Worm (Caenorhabditis elegans) whole organism, L1 larva: ENCODE measurements around the gene C07A12.7.
A peak's percentile ranks its signal among the peaks of the same experiment; 100 is the strongest.

ENCODE experiments used
- C04F5.9 ChIP-seq: sonication (generic microtip); optimal IDR thresholded peaks from 2 replicates; lab custom pipeline; 2016; ENCODE audit warnings: missing genetic modification characterization, missing compliant biosample characterization
- C16A3.4 ChIP-seq: fragments of 150-350 bp; optimal IDR thresholded peaks from 2 replicates; lab custom pipeline; 2014; ENCODE audit warnings: missing biosample characterization, missing genetic modification characterization
- F16B12.6 ChIP-seq: fragments of 150-350 bp; optimal IDR thresholded peaks from 2 replicates; lab custom pipeline; 2014; ENCODE audit warnings: missing biosample characterization, missing genetic modification characterization
- Y116A8C.19 ChIP-seq: sonication (generic microtip); optimal IDR thresholded peaks from 2 replicates; lab custom pipeline; 2016; ENCODE audit warnings: missing compliant biosample characterization, missing genetic modification characterization, borderline replicate concordance
- blmp-1 ChIP-seq: fragments of 150-350 bp; optimal IDR thresholded peaks from 2 replicates; lab custom pipeline; 2014; ENCODE audit warnings: missing biosample characterization, missing genetic modification characterization
- ceh-8 ChIP-seq: fragments of 200-800 bp; sonication (Bioruptor generic); optimal IDR thresholded peaks from 2 replicates; lab custom pipeline; 2018; ENCODE audit warnings: mild to moderate bottlenecking, missing genetic modification characterization, moderate library complexity, missing compliant biosample characterization
- ceh-82 ChIP-seq, 3 experiments: fragments of 150-350 bp in 1 of 3; sonication (generic microtip) in 2 of 3; optimal IDR thresholded peaks; 2 replicates each; lab custom pipeline; 2014 to 2017; ENCODE audit warnings: missing biosample characterization in 3 of 3, missing genetic modification characterization in 3 of 3
- ceh-88 ChIP-seq: fragments of 200-800 bp; sonication (Bioruptor generic); IDR thresholded peaks from 2 replicates; pipeline ENCODE4 v1.3.6; 2022; ENCODE audit warnings: missing genetic modification characterization, missing compliant biosample characterization
- ceh-90 ChIP-seq: sonication (generic microtip); optimal IDR thresholded peaks from 2 replicates; lab custom pipeline; 2016; ENCODE audit warnings: missing genetic modification characterization, missing compliant biosample characterization
- dpl-1 ChIP-seq, 3 experiments: fragments of 150-350 bp in 2 of 3; sonication (generic microtip) in 1 of 3; optimal IDR thresholded peaks; 2 replicates each; lab custom pipeline; 2014 to 2017; ENCODE audit warnings: missing biosample characterization in 3 of 3, missing genetic modification characterization in 3 of 3, missing genetic modification reagents in 3 of 3
- dsc-1 ChIP-seq: sonication (generic microtip); optimal IDR thresholded peaks from 2 replicates; lab custom pipeline; 2016; ENCODE audit warnings: mild to moderate bottlenecking, missing genetic modification characterization, missing compliant biosample characterization
- efl-1 ChIP-seq, 4 experiments: fragments of 150-350 bp; optimal IDR thresholded peaks in 3 of 4; peaks in 1 of 4; 1 replicate in 1 of 4; 2 replicates in 3 of 4; lab custom pipeline; 2014; ENCODE audit warnings: missing biosample characterization in 2 of 4, missing genetic modification characterization in 2 of 4, missing genetic modification reagents in 2 of 4
- egl-27 ChIP-seq, 2 experiments: fragments of 150-350 bp in 1 of 2; sonication (generic microtip); optimal IDR thresholded peaks; 3 replicates each; lab custom pipeline; 2017 to 2018; ENCODE audit warnings: missing biosample characterization in 2 of 2, missing genetic modification characterization in 2 of 2, missing genetic modification reagents in 2 of 2
- elt-3 ChIP-seq, 6 experiments: fragments of 150-350 bp in 1 of 6; sonication (generic microtip); optimal IDR thresholded peaks; 2 replicates each; lab custom pipeline; 2017 to 2018; ENCODE audit warnings: missing biosample characterization in 6 of 6, missing genetic modification characterization in 6 of 6, inconsistent platforms in 1 of 6
- ets-5 ChIP-seq: fragments of 200-800 bp; sonication (Bioruptor generic); IDR thresholded peaks from 2 replicates; pipeline ENCODE4 v1.3.6; 2022; ENCODE audit warnings: missing genetic modification characterization, missing compliant biosample characterization
- fkh-4 ChIP-seq: sonication (generic microtip); optimal IDR thresholded peaks from 2 replicates; lab custom pipeline; 2016; ENCODE audit warnings: missing compliant biosample characterization, missing genetic modification characterization, borderline replicate concordance
- fkh-8 ChIP-seq: sonication (generic microtip); optimal IDR thresholded peaks from 2 replicates; lab custom pipeline; 2016; ENCODE audit warnings: mild to moderate bottlenecking, missing genetic modification characterization, missing compliant biosample characterization
- grh-1 ChIP-seq: fragments of 200-800 bp; sonication (Bioruptor generic); IDR thresholded peaks from 2 replicates; pipeline ENCODE4 v1.3.6; 2022; ENCODE audit warnings: missing genetic modification reagents, missing genetic modification characterization, missing compliant biosample characterization
- hlh-17 ChIP-seq: fragments of 200-800 bp; sonication (Bioruptor generic); optimal IDR thresholded peaks from 2 replicates; lab custom pipeline; 2018; ENCODE audit warnings: missing genetic modification characterization, mild to moderate bottlenecking, missing compliant biosample characterization, moderate library complexity, borderline replicate concordance
- isw-1 ChIP-seq: fragments of 200-800 bp; sonication (Bioruptor generic); IDR thresholded peaks from 2 replicates; pipeline ENCODE4 v1.3.6; 2022; ENCODE audit warnings: missing genetic modification characterization, missing compliant biosample characterization
- jun-1 ChIP-seq: fragments of 150-350 bp; optimal IDR thresholded peaks from 2 replicates; lab custom pipeline; 2014; ENCODE audit warnings: missing biosample characterization, missing genetic modification reagents, missing genetic modification characterization
- lin-14 ChIP-seq: fragments of 200-800 bp; sonication (Bioruptor generic); optimal IDR thresholded peaks from 2 replicates; lab custom pipeline; 2018; ENCODE audit warnings: mild to moderate bottlenecking, missing genetic modification characterization, moderate library complexity, missing compliant biosample characterization
- lin-15B ChIP-seq: fragments of 150-350 bp; sonication (generic microtip); optimal IDR thresholded peaks from 3 replicates; lab custom pipeline; 2014; ENCODE audit warnings: missing biosample characterization, missing genetic modification characterization
- lin-35 ChIP-seq, 2 experiments: fragments of 150-350 bp; optimal IDR thresholded peaks; 2 replicates each; lab custom pipeline; 2014; ENCODE audit warnings: missing biosample characterization in 2 of 2, missing genetic modification characterization in 2 of 2, missing genetic modification reagents in 2 of 2
- lin-39 ChIP-seq: fragments of 150-350 bp; optimal IDR thresholded peaks from 2 replicates; lab custom pipeline; 2014; ENCODE audit warnings: missing biosample characterization, missing genetic modification reagents, missing genetic modification characterization
- lsy-2 ChIP-seq, 2 experiments: fragments of 150-350 bp; optimal IDR thresholded peaks; 2 replicates each; lab custom pipeline; 2014; ENCODE audit warnings: missing biosample characterization in 2 of 2, missing genetic modification characterization in 2 of 2
- mdl-1 ChIP-seq, 2 experiments: fragments of 150-350 bp; optimal IDR thresholded peaks; 2 replicates each; lab custom pipeline; 2014 to 2017; ENCODE audit warnings: missing biosample characterization in 2 of 2, missing genetic modification characterization in 2 of 2, inconsistent platforms in 1 of 2
- mep-1 ChIP-seq: fragments of 150-350 bp; optimal IDR thresholded peaks from 2 replicates; lab custom pipeline; 2014; ENCODE audit warnings: missing biosample characterization, missing genetic modification characterization
- nhr-11 ChIP-seq: fragments of 150-350 bp; optimal IDR thresholded peaks from 2 replicates; lab custom pipeline; 2014; ENCODE audit warnings: missing biosample characterization, missing genetic modification characterization
- nhr-12 ChIP-seq: sonication (generic microtip); optimal IDR thresholded peaks from 2 replicates; lab custom pipeline; 2017; ENCODE audit warnings: missing biosample characterization, missing genetic modification characterization
- nhr-19 ChIP-seq: fragments of 200-800 bp; sonication (Bioruptor generic); conservative IDR thresholded peaks from 2 replicates; pipeline ENCODE4 v1.3.6; 2022; ENCODE audit warnings: missing genetic modification characterization, missing compliant biosample characterization
- nhr-47 ChIP-seq: sonication (generic microtip); optimal IDR thresholded peaks from 2 replicates; lab custom pipeline; 2016; ENCODE audit warnings: mild to moderate bottlenecking, missing genetic modification characterization, moderate library complexity, missing compliant biosample characterization
- nhr-71 ChIP-seq: sonication (generic microtip); optimal IDR thresholded peaks from 2 replicates; lab custom pipeline; 2016; ENCODE audit warnings: mild to moderate bottlenecking, missing genetic modification characterization, moderate library complexity, missing compliant biosample characterization
- nhr-77 ChIP-seq: fragments of 150-350 bp; optimal IDR thresholded peaks from 2 replicates; lab custom pipeline; 2014; ENCODE audit warnings: missing biosample characterization, missing genetic modification characterization
- nhr-85 ChIP-seq: sonication (generic microtip); peaks from one replicate; lab custom pipeline; 2016; ENCODE audit warnings: missing genetic modification characterization, inconsistent platforms, missing compliant biosample characterization
- pag-3 ChIP-seq: sonication (generic microtip); optimal IDR thresholded peaks from 2 replicates; lab custom pipeline; 2017; ENCODE audit warnings: missing genetic modification characterization, mild to moderate bottlenecking, missing compliant biosample characterization, antibody characterized with exemption, borderline replicate concordance; ENCODE audit not compliant: insufficient read depth
- rnt-1 ChIP-seq: sonication (generic microtip); optimal IDR thresholded peaks from 2 replicates; lab custom pipeline; 2016; ENCODE audit warnings: mild to moderate bottlenecking, missing genetic modification characterization, moderate library complexity, missing compliant biosample characterization
- snu-23 ChIP-seq: sonication (generic microtip); optimal IDR thresholded peaks from 2 replicates; lab custom pipeline; 2016; ENCODE audit warnings: missing genetic modification characterization, missing compliant biosample characterization
- sptf-1 ChIP-seq: fragments of 150-350 bp; optimal IDR thresholded peaks from 2 replicates; lab custom pipeline; 2014; ENCODE audit warnings: missing biosample characterization, missing genetic modification characterization
- swsn-7 ChIP-seq: sonication (generic microtip); optimal IDR thresholded peaks from 2 replicates; lab custom pipeline; 2016; ENCODE audit warnings: missing genetic modification characterization, missing compliant biosample characterization
- tbx-2 ChIP-seq: sonication (generic microtip); optimal IDR thresholded peaks from 2 replicates; lab custom pipeline; 2016; ENCODE audit warnings: missing genetic modification characterization, missing compliant biosample characterization
- tlp-1 ChIP-seq: fragments of 150-350 bp; optimal IDR thresholded peaks from 2 replicates; lab custom pipeline; 2014; ENCODE audit warnings: missing biosample characterization, missing genetic modification characterization
- unc-30 ChIP-seq: sonication (generic microtip); optimal IDR thresholded peaks from 2 replicates; lab custom pipeline; 2017; ENCODE audit warnings: missing biosample characterization, missing genetic modification characterization
- unc-62 ChIP-seq: fragments of 150-350 bp; optimal IDR thresholded peaks from 2 replicates; lab custom pipeline; 2014; ENCODE audit warnings: missing biosample characterization, missing genetic modification reagents, missing genetic modification characterization
- unc-98 ChIP-seq: fragments of 200-800 bp; sonication (Bioruptor generic); IDR thresholded peaks from 2 replicates; pipeline ENCODE4 v1.3.6; 2022; ENCODE audit warnings: missing genetic modification characterization, missing compliant biosample characterization
- vab-15 ChIP-seq: sonication (generic microtip); optimal IDR thresholded peaks from 2 replicates; lab custom pipeline; 2017; ENCODE audit warnings: missing genotype, mild to moderate bottlenecking, missing genetic modification characterization, missing compliant biosample characterization
- ztf-11 ChIP-seq, 2 experiments: sonication (generic microtip); optimal IDR thresholded peaks; 2 replicates each; lab custom pipeline; 2016 to 2017; ENCODE audit warnings: missing genetic modification characterization in 2 of 2, missing biosample characterization in 1 of 2, missing compliant biosample characterization in 1 of 2
- ztf-4 ChIP-seq: fragments of 150-350 bp; optimal IDR thresholded peaks from 2 replicates; lab custom pipeline; 2014; ENCODE audit warnings: missing biosample characterization, missing genetic modification characterization

C07A12.7 gene

ce11 chrX:4553491-4553890 is 31.5 kb upstream of the C07A12.7 start:
- TF ChIP-seq nhr-71 (tag; lab: Kevin White, UChicago) (peak; percentile 27), nhr-85 (tag; lab: Kevin White, UChicago) (peak; percentile 88), lin-35 (GFP tag; optimal IDR thresholded peaks at IDR 0.05; lab: Kevin White, UChicago) (peak in 1 of 2 experiments; percentile 40), mdl-1 (tag; optimal IDR thresholded peaks at IDR 0.05; lab: Kevin White, UChicago) (peak in 1 of 2 experiments; percentile 11), snu-23 (GFP tag; lab: Kevin White, UChicago) (peak; percentile 17), fkh-4 (tag; lab: Kevin White, UChicago) (no peak), C04F5.9 (no peak), lsy-2 (tag; optimal IDR thresholded peaks at IDR 0.05; lab: Kevin White, UChicago) (peak in 1 of 2 experiments; percentile 13), grh-1 (GFP tag; lab: Robert Waterston, UW) (peak; percentile 87), ztf-4 (tag; lab: Kevin White, UChicago) (no peak), elt-3 (tag; optimal IDR thresholded peaks at IDR 0.05; lab: Kevin White, UChicago) (no peak), lin-39 (no peak), ceh-8 (GFP tag; lab: Kevin White, UChicago) (no peak), ceh-82 (tag; optimal IDR thresholded peaks at IDR 0.05; lab: Kevin White, UChicago) (no peak), Y116A8C.19 (tag; lab: Kevin White, UChicago) (no peak), blmp-1 (tag; lab: Kevin White, UChicago) (peak; percentile 32), nhr-77 (tag; lab: Kevin White, UChicago) (no peak), efl-1 (optimal IDR thresholded peaks at IDR 0.05; lab: Kevin White, UChicago) (no peak), efl-1 (GFP tag; optimal IDR thresholded peaks at IDR 0.05 in 1 of 2; lab: Kevin White, UChicago) (peak in 1 of 2 experiments; percentile 32), lin-14 (peak; percentile 72), dsc-1 (tag; lab: Kevin White, UChicago) (no peak)

ce11 chrX:4553033-4553432 is 31.1 kb upstream of the C07A12.7 start:
- TF ChIP-seq ets-5 (GFP tag; lab: Robert Waterston, UW), result no peak
- TF ChIP-seq rnt-1 (tag; lab: Kevin White, UChicago), result no peak
- no peak for TF ChIP-seq swsn-7
- TF ChIP-seq dpl-1 (GFP tag; optimal IDR thresholded peaks at IDR 0.05; lab: Kevin White, UChicago), result no peak
- no peak for TF ChIP-seq nhr-47 (tag; lab: Kevin White, UChicago)
- no peak for TF ChIP-seq hlh-17
- no peak for TF ChIP-seq Y116A8C.19 (tag; lab: Kevin White, UChicago)
- TF ChIP-seq C16A3.4 (tag; lab: Kevin White, UChicago), result no peak
- TF ChIP-seq pag-3, result no peak

- TF ChIP-seq ztf-11 (tag; optimal IDR thresholded peaks at IDR 0.05; lab: Kevin White, UChicago), result no peak
- TF ChIP-seq grh-1 (GFP tag; lab: Robert Waterston, UW), result peak; percentile 54; the same call in 1 of the 2 replicates
- no peak for TF ChIP-seq isw-1 (GFP tag; lab: Robert Waterston, UW)
- no peak for TF ChIP-seq unc-30 (tag; lab: Kevin White, UChicago)
- TF ChIP-seq F16B12.6 (tag; lab: Kevin White, UChicago), result no peak
- no peak for TF ChIP-seq unc-62 (GFP tag; lab: Kevin White, UChicago)
- TF ChIP-seq rnt-1 (tag; lab: Kevin White, UChicago), result peak; percentile 36
- no peak for TF ChIP-seq nhr-11 (tag; lab: Kevin White, UChicago)
- no peak for TF ChIP-seq ceh-88 (GFP tag; lab: Robert Waterston, UW)
- TF ChIP-seq nhr-12 (tag; lab: Kevin White, UChicago), result no peak
- no peak for TF ChIP-seq sptf-1 (tag; lab: Kevin White, UChicago)
- TF ChIP-seq nhr-85 (tag; lab: Kevin White, UChicago), result peak; percentile 95
- TF ChIP-seq mep-1 (tag; lab: Kevin White, UChicago), result no peak
- TF ChIP-seq ceh-8 (GFP tag; lab: Kevin White, UChicago), result no peak
- TF ChIP-seq elt-3 (tag; optimal IDR thresholded peaks at IDR 0.05; lab: Kevin White, UChicago), result peak; percentile 6 to 74 (median 33)
- TF ChIP-seq lin-15B (tag; lab: Kevin White, UChicago), result no peak
- peak; percentile 10 to 41 for TF ChIP-seq egl-27 (tag; optimal IDR thresholded peaks at IDR 0.05; lab: Kevin White, UChicago)
- no peak for TF ChIP-seq nhr-19 (GFP tag; lab: Robert Waterston, UW)
- TF ChIP-seq tbx-2, result no peak
- TF ChIP-seq jun-1, result no peak
- peak; percentile 56 for TF ChIP-seq nhr-71 (tag; lab: Kevin White, UChicago)
- no peak for TF ChIP-seq ceh-90 (tag; lab: Kevin White, UChicago)
- TF ChIP-seq tlp-1, result no peak
- no peak for TF ChIP-seq C04F5.9
- TF ChIP-seq vab-15 (tag; lab: Kevin White, UChicago), result peak; percentile 28
- TF ChIP-seq lsy-2 (tag; optimal IDR thresholded peaks at IDR 0.05; lab: Kevin White, UChicago), result peak in 1 of 2 experiments; percentile 30
- TF ChIP-seq unc-98 (GFP tag; lab: Robert Waterston, UW), result no peak
- no peak for TF ChIP-seq fkh-8 (tag; lab: Kevin White, UChicago)
Measured at ce11 chrX:4550987-4551386, 29.0 kb upstream of the C07A12.7 start.
